Worm (Caenorhabditis elegans): ENCODE measurements around the gene F44E2.9.
A peak's percentile ranks its signal among the peaks of the same experiment; 100 is the strongest.

Gene F44E2.9

DNA sequence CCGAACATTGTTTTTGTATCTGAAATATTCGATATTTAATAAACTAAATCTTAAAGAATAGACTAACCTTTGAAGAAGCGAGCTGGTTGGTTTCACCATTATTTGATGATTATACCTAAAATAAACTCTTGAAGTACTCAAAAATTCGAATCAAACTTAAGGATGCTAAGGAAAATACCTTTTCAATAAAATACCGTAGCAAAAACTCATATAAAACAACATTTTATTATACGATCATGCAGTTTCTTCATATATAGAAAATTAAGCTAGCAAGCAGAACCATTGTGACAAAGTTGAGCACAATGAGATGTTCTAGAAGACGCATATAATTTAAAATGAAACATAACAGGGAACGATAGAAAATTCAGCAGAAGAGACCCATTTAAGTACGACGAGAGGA lies 2.0 kb downstream of the F44E2.9 start, which contains the start of gene F44E2.7:
Gene F44E2.7 (minus strand): TSS at position 101 of the 400 bp plus-strand sequence.
- no peak for TF ChIP-seq nhr-6 (tag; optimal IDR thresholded peaks at IDR 0.05)
- no peak for TF ChIP-seq D1046.2 (GFP tag; IDR thresholded peaks at IDR 0.05)
- no peak for TF ChIP-seq nhr-41 (GFP tag; IDR thresholded peaks at IDR 0.05)
- no peak for TF ChIP-seq daf-19 (GFP tag; conservative IDR thresholded peaks at IDR 0.05)
- no peak for TF ChIP-seq daf-16 (GFP tag; optimal IDR thresholded peaks at IDR 0.05)
- TF ChIP-seq daf-16 (tag; optimal IDR thresholded peaks at IDR 0.05) = no peak
- TF ChIP-seq tra-1 (GFP tag; IDR thresholded peaks at IDR 0.05) = no peak
- TF ChIP-seq ceh-32 (tag; optimal IDR thresholded peaks at IDR 0.05; ENCODE audit: poor library complexity) = no peak

ce11 chrIII:8847722-8848121 lies 2.6 kb downstream of the F44E2.9 start:
- TF ChIP-seq lsy-2 (tag; optimal IDR thresholded peaks at IDR 0.05) (peak in 1 of 2 experiments; percentile 82), snpc-1.2 (GFP tag; IDR thresholded peaks at IDR 0.05) (no peak), dpl-1 (GFP tag; optimal IDR thresholded peaks at IDR 0.05) (peak; percentile 74), rbr-2 (tag; optimal IDR thresholded peaks at IDR 0.05) (peak; percentile 42), mes-2 (tag; optimal IDR thresholded peaks at IDR 0.05; ENCODE audit: poor library complexity, severe bottlenecking) (peak; percentile 84), lin-13 (GFP tag; optimal IDR thresholded peaks at IDR 0.05) (no peak), unc-39 (tag; optimal IDR thresholded peaks at IDR 0.05) (no peak), hlh-30 (tag; optimal IDR thresholded peaks at IDR 0.05; ENCODE audit: insufficient read depth) (peak; percentile 35), lin-1 (GFP tag; IDR thresholded peaks at IDR 0.05) (no peak), lir-3 (tag; optimal IDR thresholded peaks at IDR 0.05) (no peak), T20F7.1 (GFP tag; optimal IDR thresholded peaks at IDR 0.05) (no peak), Y105C5A.15 (GFP tag; IDR thresholded peaks at IDR 0.05) (no peak), F49E8.2 (tag; optimal IDR thresholded peaks at IDR 0.05; ENCODE audit: borderline replicate concordance) (no peak), skn-1 (tag; optimal IDR thresholded peaks at IDR 0.05) (no peak), dmd-9 (GFP tag; IDR thresholded peaks at IDR 0.05) (no peak), saeg-2 (GFP tag; IDR thresholded peaks at IDR 0.05) (no peak), ZK546.5 (tag; optimal IDR thresholded peaks at IDR 0.05) (no peak), pha-4 (GFP tag; IDR thresholded peaks at IDR 0.05) (no peak), pha-4 (tag; optimal IDR thresholded peaks at IDR 0.05) (no peak), aha-1 (tag) (no peak), ceh-82 (tag; optimal IDR thresholded peaks at IDR 0.05) (no peak), ZK337.2 (GFP tag; IDR thresholded peaks at IDR 0.05) (no peak), madf-5 (GFP tag; IDR thresholded peaks at IDR 0.05) (no peak), php-3 (GFP tag; IDR thresholded peaks at IDR 0.05) (no peak), T26A8.4 (GFP tag; IDR thresholded peaks at IDR 0.05) (no peak), nhr-11 (tag; optimal IDR thresholded peaks at IDR 0.05) (no peak), aly-2 (tag; optimal IDR thresholded peaks at IDR 0.05) (no peak), mep-1 (tag; optimal IDR thresholded peaks at IDR 0.05) (peak; percentile 39), nhr-10 (tag; optimal IDR thresholded peaks at IDR 0.05) (no peak), dve-1 (tag; optimal IDR thresholded peaks at IDR 0.05; ENCODE audit: insufficient read depth) (peak; percentile 38), duxl-1 (tag; optimal IDR thresholded peaks at IDR 0.05; ENCODE audit: poor library complexity) (no peak), ama-1 (optimal IDR thresholded peaks at IDR 0.05) (no peak), R02D3.7 (tag; optimal IDR thresholded peaks at IDR 0.05) (no peak), mdt-29 (GFP tag; IDR thresholded peaks at IDR 0.05) (no peak), unc-62 (GFP tag; optimal IDR thresholded peaks at IDR 0.05 in 1 of 2) (no peak), unc-62 (tag; optimal IDR thresholded peaks at IDR 0.05) (no peak), nhr-28 (tag; optimal IDR thresholded peaks at IDR 0.05) (peak; percentile 34), zfp-3 (GFP tag; conservative IDR thresholded peaks at IDR 0.05) (no peak), F44E2.7 (GFP tag; IDR thresholded peaks at IDR 0.05) (no peak), F37D6.2 (tag; optimal IDR thresholded peaks at IDR 0.05) (no peak), pqm-1 (tag; optimal IDR thresholded peaks at IDR 0.05) (peak; percentile 0), lin-38 (GFP tag; IDR thresholded peaks at IDR 0.05) (peak; percentile 95), F26F4.8 (GFP tag; conservative IDR thresholded peaks at IDR 0.05) (no peak), ceh-44 (GFP tag; IDR thresholded peaks at IDR 0.05) (no peak)
